Fruit fly (Drosophila melanogaster): Measurements from ENCODE around the gene CG16762.

Gene CG16762

dm6 chr3L:2475564-2476260 lies at the start of gene CG16762 (continued):
- TF ChIP-seq Hmr (GFP tag; optimal IDR thresholded peaks at IDR 0.05) (peak; percentile 65), Drgx (GFP tag; IDR thresholded peaks at IDR 0.05) (no peak), croc (GFP tag; conservative IDR thresholded peaks at IDR 0.05) (no peak), abd-A (tag; optimal IDR thresholded peaks at IDR 0.05) (no peak), CG16813 (GFP tag; IDR thresholded peaks at IDR 0.05; ENCODE audit: partially characterized antibody) (no peak), CG17359 (tag; optimal IDR thresholded peaks at IDR 0.05) (peak; percentile 81), cwo (GFP tag; optimal IDR thresholded peaks at IDR 0.05) (peak; percentile 45), CG2875 (GFP tag; optimal IDR thresholded peaks at IDR 0.05) (peak; percentile 70), Dek (tag; optimal IDR thresholded peaks at IDR 0.05) (peak; percentile 4), Dip2 (GFP tag; IDR thresholded peaks at IDR 0.05) (no peak), BtbVII (GFP tag; optimal IDR thresholded peaks at IDR 0.05) (peak; percentile 76), lilli (GFP tag; optimal IDR thresholded peaks at IDR 0.05) (peak; percentile 22), CG10209 (GFP tag; optimal IDR thresholded peaks at IDR 0.05) (peak; percentile 67), Opbp (GFP tag; IDR thresholded peaks at IDR 0.05; ENCODE audit: partially characterized antibody) (no peak), vnd (GFP tag; IDR thresholded peaks at IDR 0.05; ENCODE audit: partially characterized antibody) (no peak), CG12769 (tag; optimal IDR thresholded peaks at IDR 0.05) (peak; percentile 67), CG6765 (GFP tag; optimal IDR thresholded peaks at IDR 0.05) (peak; percentile 59), Trl (optimal IDR thresholded peaks at IDR 0.05) (no peak), Trl (GFP tag; optimal IDR thresholded peaks at IDR 0.05) (peak; percentile 56), Hand (GFP tag; optimal IDR thresholded peaks at IDR 0.05) (peak; percentile 3), sima (GFP tag; optimal IDR thresholded peaks at IDR 0.05) (no peak), Fer2 (tag; optimal IDR thresholded peaks at IDR 0.05) (peak; percentile 38), CG18619 (GFP tag; optimal IDR thresholded peaks at IDR 0.05) (peak; percentile 47), nerfin-2 (GFP tag; IDR thresholded peaks at IDR 0.05; ENCODE audit: partially characterized antibody) (no peak), ash1 (GFP tag; optimal IDR thresholded peaks at IDR 0.05) (peak; percentile 14), unpg (GFP tag; optimal IDR thresholded peaks at IDR 0.05) (peak; percentile 59), run (tag; optimal IDR thresholded peaks at IDR 0.05) (no peak), stc (GFP tag; IDR thresholded peaks at IDR 0.05) (0 out of 2 replicates have a peak, but pooled peaks have one; percentile 19), CG11504 (tag; optimal IDR thresholded peaks at IDR 0.05) (peak; percentile 69), CG14014 (GFP tag; IDR thresholded peaks at IDR 0.05) (no peak), Sry-β (GFP tag; optimal IDR thresholded peaks at IDR 0.05) (peak; percentile 38), CG15696 (tag; optimal IDR thresholded peaks at IDR 0.05) (peak; percentile 47), gce (GFP tag; IDR thresholded peaks at IDR 0.05) (peak; percentile 51; the same call in 1 of the 3 replicates), ap (GFP tag; IDR thresholded peaks at IDR 0.05) (no peak), zfh2 (GFP tag; optimal IDR thresholded peaks at IDR 0.05) (no peak), D19A (tag; optimal IDR thresholded peaks at IDR 0.05) (peak; percentile 25), ken (GFP tag; IDR thresholded peaks at IDR 0.05) (no peak), lab (GFP tag; optimal IDR thresholded peaks at IDR 0.05) (peak; percentile 90), CG12391 (tag; optimal IDR thresholded peaks at IDR 0.05) (peak; percentile 25), dati (GFP tag; IDR thresholded peaks at IDR 0.05) (no peak), her (GFP tag; optimal IDR thresholded peaks at IDR 0.05) (peak; percentile 10), CG9876 (GFP tag; optimal IDR thresholded peaks at IDR 0.05) (no peak), Meics (GFP tag; optimal IDR thresholded peaks at IDR 0.05) (peak; percentile 65), CG3838 (GFP tag; optimal IDR thresholded peaks at IDR 0.05) (peak; percentile 38), wek (GFP tag; optimal IDR thresholded peaks at IDR 0.05) (peak; percentile 11), CG1024 (GFP tag; IDR thresholded peaks at IDR 0.05) (no peak; the same call in 1 of the 2 replicates), hkb (optimal IDR thresholded peaks at IDR 0.05) (no peak), hkb (GFP tag; IDR thresholded peaks at IDR 0.05) (peak; percentile 51; the same call in 1 of the 2 replicates), CG12219 (GFP tag; optimal IDR thresholded peaks at IDR 0.05) (peak; percentile 42)
